Fruit fly (Drosophila melanogaster) whole organism, pupa: Measurements from ENCODE around the gene rgn.

Experiments used
- CG10348 ChIP-seq: fragments of 200-800 bp; sonication (Bioruptor generic); IDR thresholded peaks from 2 replicates; pipeline ENCODE4 v1.3.6; 2022; ENCODE audit warnings: missing biosample characterization, missing genetic modification characterization
- CG12605 ChIP-seq: fragments of 200-800 bp; sonication (Bioruptor generic); IDR thresholded peaks from 2 replicates; pipeline ENCODE4 v1.3.6; 2022; ENCODE audit warnings: missing biosample characterization, missing genetic modification characterization
- CG17806 ChIP-seq: fragments of 200-800 bp; sonication (Bioruptor generic); optimal IDR thresholded peaks from 2 replicates; lab custom pipeline; 2018; ENCODE audit warnings: missing biosample characterization, mild to moderate bottlenecking, missing genetic modification characterization, moderate library complexity

- TF ChIP-seq CG12605 (GFP tag; lab: Robert Waterston, UW): no peak
- TF ChIP-seq CG10348 (GFP tag; lab: Robert Waterston, UW): no peak
- TF ChIP-seq CG17806 (tag; lab: Kevin White, UChicago): no peak
These were observed 35.7 kb upstream of the rgn start for dm6 chr3L:21346463-21347196.
